Worm (Caenorhabditis elegans) whole organism, early embryonic: ENCODE data around the gene npr-41.

Experiments used
- B0310.2 ChIP-seq: sonication (generic microtip); optimal IDR thresholded peaks from 2 replicates; lab custom pipeline; 2016; ENCODE audit warnings: mild to moderate bottlenecking, missing genetic modification characterization, missing compliant biosample characterization
- F13C5.2 ChIP-seq: sonication (generic microtip); optimal IDR thresholded peaks from 2 replicates; lab custom pipeline; 2017; ENCODE audit warnings: mild to moderate bottlenecking, missing genetic modification characterization, inconsistent platforms, missing compliant biosample characterization
- aly-1 ChIP-seq: sonication (generic microtip); optimal IDR thresholded peaks from 2 replicates; lab custom pipeline; 2016; ENCODE audit warnings: missing genetic modification characterization, missing compliant biosample characterization
- ama-1 ChIP-seq: fragments of 150-350 bp; optimal IDR thresholded peaks from 2 replicates; lab custom pipeline; 2014
- ceh-13 ChIP-seq: fragments of 200-800 bp; sonication (Bioruptor generic); optimal IDR thresholded peaks from 2 replicates; lab custom pipeline; 2018; ENCODE audit warnings: mild to moderate bottlenecking, missing genetic modification characterization, missing compliant biosample characterization
- ceh-36 ChIP-seq: sonication (generic microtip); optimal IDR thresholded peaks from 2 replicates; lab custom pipeline; 2016; ENCODE audit warnings: missing genetic modification characterization, inconsistent platforms, missing compliant biosample characterization
- ets-7 ChIP-seq: sonication (generic microtip); optimal IDR thresholded peaks from 2 replicates; lab custom pipeline; 2016; ENCODE audit warnings: missing genotype, missing genetic modification characterization, missing compliant biosample characterization
- flt-1 ChIP-seq: fragments of 200-800 bp; sonication (Bioruptor generic); IDR thresholded peaks from 2 replicates; pipeline ENCODE4 v1.3.6; 2022; ENCODE audit warnings: missing genetic modification characterization, missing compliant biosample characterization
- hmbx-1 ChIP-seq: sonication (generic microtip); optimal IDR thresholded peaks from 2 replicates; lab custom pipeline; 2016; ENCODE audit warnings: mild to moderate bottlenecking, missing genetic modification characterization, missing compliant biosample characterization
- hmg-4 ChIP-seq: fragments of 200-800 bp; sonication (Bioruptor generic); optimal IDR thresholded peaks from 2 replicates; lab custom pipeline; 2018; ENCODE audit warnings: mild to moderate bottlenecking, missing genetic modification characterization, missing compliant biosample characterization
- hnd-1 ChIP-seq: sonication (generic microtip); optimal IDR thresholded peaks from 2 replicates; lab custom pipeline; 2016; ENCODE audit warnings: missing genetic modification characterization, missing compliant biosample characterization
- pes-1 ChIP-seq: fragments of 200-800 bp; sonication (Bioruptor generic); IDR thresholded peaks from 2 replicates; pipeline ENCODE4 v1.3.6; 2022; ENCODE audit warnings: missing genetic modification reagents, missing genetic modification characterization, missing compliant biosample characterization
- scrt-1 ChIP-seq: fragments of 200-800 bp; sonication (Bioruptor generic); IDR thresholded peaks from 2 replicates; pipeline ENCODE4 v1.3.6; 2022; ENCODE audit warnings: missing genetic modification characterization, missing compliant biosample characterization
- sea-1 ChIP-seq: fragments of 200-800 bp; sonication (Bioruptor generic); conservative IDR thresholded peaks from 2 replicates; pipeline ENCODE4 v1.3.6; 2022; ENCODE audit warnings: missing genetic modification characterization, missing compliant biosample characterization
- tbx-11 ChIP-seq: fragments of 200-800 bp; sonication (Bioruptor generic); IDR thresholded peaks from 2 replicates; pipeline ENCODE4 v1.3.6; 2022; ENCODE audit warnings: missing genetic modification characterization, missing compliant biosample characterization
- tbx-37 ChIP-seq: fragments of 200-800 bp; sonication (Bioruptor generic); conservative IDR thresholded peaks from 2 replicates; pipeline ENCODE4 v1.3.6; 2022; ENCODE audit warnings: missing genetic modification reagents, missing genetic modification characterization, missing compliant biosample characterization
- tra-4 ChIP-seq: sonication (generic microtip); optimal IDR thresholded peaks from 2 replicates; lab custom pipeline; 2017; ENCODE audit warnings: missing genetic modification characterization, missing compliant biosample characterization

npr-41 gene

ce11 chrII:11535429-11535828 is 25.0 kb downstream of the npr-41 start:
- TF ChIP-seq B0310.2 (tag; lab: Kevin White, UChicago), result no peak
- no peak for TF ChIP-seq ama-1 (lab: Kevin White, UChicago)
- TF ChIP-seq ceh-13 (GFP tag; lab: Kevin White, UChicago), result no peak
- TF ChIP-seq pes-1 (GFP tag; lab: Robert Waterston, UW), result 0 out of 2 replicates have a peak, but pooled peaks have one; percentile 7
- peak; percentile 56; the same call in 1 of the 2 replicates for TF ChIP-seq sea-1 (GFP tag; lab: Robert Waterston, UW)
- no peak for TF ChIP-seq tra-4 (tag; lab: Kevin White, UChicago)
- TF ChIP-seq hmg-4, result peak; percentile 74
- TF ChIP-seq flt-1 (GFP tag; lab: Robert Waterston, UW), result peak; percentile 35; the same call in 1 of the 2 replicates
- TF ChIP-seq ceh-36, result peak; percentile 11
- TF ChIP-seq tbx-37, result 0 out of 2 replicates have a peak, but pooled peaks have one; percentile 4

- TF ChIP-seq tbx-37 (no peak), hnd-1 (tag; lab: Kevin White, UChicago) (no peak), hmg-4 (no peak), scrt-1 (no peak), B0310.2 (tag; lab: Kevin White, UChicago) (no peak), hmbx-1 (tag; lab: Kevin White, UChicago) (no peak), ets-7 (no peak), tbx-11 (no peak), ama-1 (lab: Kevin White, UChicago) (no peak), ceh-13 (GFP tag; lab: Kevin White, UChicago) (no peak), flt-1 (GFP tag; lab: Robert Waterston, UW) (no peak), ceh-36 (no peak), F13C5.2 (no peak), sea-1 (GFP tag; lab: Robert Waterston, UW) (no peak), aly-1 (no peak)
These were observed 25.5 kb downstream of the npr-41 start for ce11 chrII:11535924-11536323.

- TF ChIP-seq F13C5.2 (no peak), sea-1 (GFP tag; lab: Robert Waterston, UW) (no peak), pes-1 (GFP tag; lab: Robert Waterston, UW) (no peak), aly-1 (no peak), hnd-1 (tag; lab: Kevin White, UChicago) (no peak), scrt-1 (no peak), ets-7 (no peak), flt-1 (GFP tag; lab: Robert Waterston, UW) (no peak), ceh-13 (GFP tag; lab: Kevin White, UChicago) (no peak), ceh-36 (no peak), hmbx-1 (tag; lab: Kevin White, UChicago) (no peak), B0310.2 (tag; lab: Kevin White, UChicago) (no peak), tbx-11 (no peak), tra-4 (tag; lab: Kevin White, UChicago) (no peak), tbx-37 (no peak), hmg-4 (no peak), ama-1 (lab: Kevin White, UChicago) (no peak)
These were observed 26.0 kb downstream of the npr-41 start for ce11 chrII:11536505-11536904.

ce11 chrII:11537115-11537514 is 26.6 kb downstream of the npr-41 start:
- TF ChIP-seq ceh-36 (no peak), hmg-4 (peak; percentile 43), ets-7 (peak; percentile 33)

- TF ChIP-seq flt-1 (GFP tag; lab: Robert Waterston, UW), result peak; percentile 9; the same call in 1 of the 2 replicates
- TF ChIP-seq B0310.2 (tag; lab: Kevin White, UChicago), result peak; percentile 76
- no peak for TF ChIP-seq F13C5.2
- TF ChIP-seq hnd-1 (tag; lab: Kevin White, UChicago), result no peak
- peak; percentile 66 for TF ChIP-seq hmbx-1 (tag; lab: Kevin White, UChicago)
- TF ChIP-seq ceh-36, result peak; percentile 32
- TF ChIP-seq pes-1 (GFP tag; lab: Robert Waterston, UW), result peak; percentile 71
- TF ChIP-seq sea-1 (GFP tag; lab: Robert Waterston, UW), result peak; percentile 46; the same call in 1 of the 2 replicates
- peak; percentile 98 for TF ChIP-seq ama-1 (lab: Kevin White, UChicago)
- TF ChIP-seq hmg-4, result peak; percentile 69
- TF ChIP-seq ets-7, result no peak
- no peak for TF ChIP-seq tbx-11
These were observed 27.1 kb downstream of the npr-41 start for ce11 chrII:11537606-11538016.

DNA sequence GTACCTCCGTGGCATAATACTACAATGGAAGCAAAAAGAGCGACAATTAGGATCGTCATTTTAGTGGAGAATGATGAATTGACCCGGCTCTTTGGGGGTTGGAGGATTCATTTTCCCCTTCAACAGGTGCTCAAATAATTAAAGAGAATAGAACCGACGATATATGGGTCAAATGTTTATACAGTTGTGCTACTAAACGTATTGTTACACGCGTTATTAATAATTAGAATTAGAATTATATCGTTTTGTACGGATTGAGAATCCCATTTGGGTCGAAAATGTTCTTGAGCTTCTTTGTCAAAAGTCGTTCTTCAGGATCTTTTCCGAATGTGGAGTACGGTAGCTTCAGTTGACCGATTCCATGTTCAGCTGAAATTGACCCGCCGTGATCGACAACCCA is 28.3 kb downstream of the npr-41 start, which contains the start of gene Y62F5A.9:
TSS of gene Y62F5A.9 (minus strand) at position 101 of the 400 bp plus-strand sequence.
- TF ChIP-seq hnd-1 (tag; lab: Kevin White, UChicago) (no peak), ceh-13 (GFP tag; lab: Kevin White, UChicago) (no peak), B0310.2 (tag; lab: Kevin White, UChicago) (no peak), aly-1 (no peak), tbx-37 (no peak), tra-4 (tag; lab: Kevin White, UChicago) (no peak), F13C5.2 (no peak), ama-1 (lab: Kevin White, UChicago) (no peak)

- TF ChIP-seq F13C5.2 (no peak), ceh-36 (no peak), aly-1 (no peak), tra-4 (tag; lab: Kevin White, UChicago) (no peak), hmbx-1 (tag; lab: Kevin White, UChicago) (no peak), B0310.2 (tag; lab: Kevin White, UChicago) (no peak), ets-7 (no peak), sea-1 (GFP tag; lab: Robert Waterston, UW) (no peak), tbx-37 (no peak), scrt-1 (no peak), ceh-13 (GFP tag; lab: Kevin White, UChicago) (no peak), hmg-4 (no peak), ama-1 (lab: Kevin White, UChicago) (no peak), tbx-11 (no peak), flt-1 (GFP tag; lab: Robert Waterston, UW) (no peak), pes-1 (GFP tag; lab: Robert Waterston, UW) (no peak), hnd-1 (tag; lab: Kevin White, UChicago) (no peak)
These were observed 31.9 kb downstream of the npr-41 start, which contains the start of gene gtf-2E2 for ce11 chrII:11542385-11542784. Gene gtf-2E2, minus strand, starts transcription at chrII:11542495.

ce11 chrII:11542958-11543357 is 32.5 kb downstream of the npr-41 start:
- TF ChIP-seq hmg-4 (peak; percentile 38), ceh-13 (GFP tag; lab: Kevin White, UChicago) (no peak), F13C5.2 (no peak), scrt-1 (0 out of 2 replicates have a peak, but pooled peaks have one; percentile 12), ceh-36 (no peak), hmbx-1 (tag; lab: Kevin White, UChicago) (no peak), B0310.2 (tag; lab: Kevin White, UChicago) (no peak), ets-7 (no peak)
